Fruit fly (Drosophila melanogaster) whole organism, embryonic: ENCODE data around the gene term.
A peak's percentile ranks its signal among the peaks of the same experiment; 100 is the strongest.

ENCODE experiments used
- Atf6 ChIP-seq: fragments of 200-800 bp; sonication (Bioruptor generic); IDR thresholded peaks from 2 replicates; pipeline ENCODE4 v1.3.6; 2022; ENCODE audit warnings: missing biosample characterization, missing genetic modification characterization
- BtbVII ChIP-seq: fragments of 200-800 bp; sonication (Bioruptor generic); optimal IDR thresholded peaks from 3 replicates; lab custom pipeline; 2017; ENCODE audit warnings: missing biosample characterization, mild to moderate bottlenecking, missing genetic modification characterization
- CG10267 ChIP-seq: fragments of 200-800 bp; sonication (Bioruptor generic); optimal IDR thresholded peaks from 2 replicates; lab custom pipeline; 2018; ENCODE audit warnings: missing biosample characterization, mild to moderate bottlenecking, missing genetic modification characterization, moderate library complexity
- CG10431 ChIP-seq: fragments of 200-800 bp; sonication (Bioruptor generic); optimal IDR thresholded peaks from 3 replicates; lab custom pipeline; 2018; ENCODE audit warnings: missing biosample characterization, mild to moderate bottlenecking, missing genetic modification characterization
- CG10654 ChIP-seq: fragments of 200-800 bp; sonication (Bioruptor generic); optimal IDR thresholded peaks from 2 replicates; lab custom pipeline; 2016; ENCODE audit warnings: missing biosample characterization, missing genetic modification characterization
- CG11504 ChIP-seq: fragments of 200-800 bp; sonication (Bioruptor generic); optimal IDR thresholded peaks from 3 replicates; lab custom pipeline; 2019; ENCODE audit warnings: missing biosample characterization, mild to moderate bottlenecking, missing genetic modification characterization, moderate library complexity
- CG12155 ChIP-seq: fragments of 200-800 bp; sonication (Bioruptor generic); optimal IDR thresholded peaks from 3 replicates; lab custom pipeline; 2016; ENCODE audit warnings: missing biosample characterization, missing genetic modification characterization
- CG12219 ChIP-seq: fragments of 200-800 bp; sonication (Bioruptor generic); optimal IDR thresholded peaks from 3 replicates; lab custom pipeline; 2018; ENCODE audit warnings: missing biosample characterization, mild to moderate bottlenecking, missing genetic modification characterization
- CG12299 ChIP-seq: fragments of 200-800 bp; sonication (Bioruptor generic); optimal IDR thresholded peaks from 2 replicates; lab custom pipeline; 2018; ENCODE audit warnings: missing biosample characterization, mild to moderate bottlenecking, missing genetic modification characterization
- CG12744 ChIP-seq: fragments of 200-800 bp; sonication (Bioruptor generic); optimal IDR thresholded peaks from 2 replicates; lab custom pipeline; 2016; ENCODE audit warnings: missing biosample characterization, missing genetic modification characterization
- CG14441 ChIP-seq: fragments of 200-800 bp; sonication (Bioruptor generic); IDR thresholded peaks from 2 replicates; pipeline ENCODE4 v1.3.6; 2022; ENCODE audit warnings: missing biosample characterization, missing genetic modification characterization
- CG1529 ChIP-seq: fragments of 200-800 bp; sonication (Bioruptor generic); optimal IDR thresholded peaks from 3 replicates; lab custom pipeline; 2018; ENCODE audit warnings: missing biosample characterization, missing genetic modification characterization
- CG2116 ChIP-seq: fragments of 200-800 bp; sonication (Bioruptor generic); optimal IDR thresholded peaks from 3 replicates; lab custom pipeline; 2018; ENCODE audit warnings: missing biosample characterization, mild to moderate bottlenecking, missing genetic modification characterization
- CG2875 ChIP-seq: fragments of 200-800 bp; sonication (Bioruptor generic); optimal IDR thresholded peaks from 2 replicates; lab custom pipeline; 2017; ENCODE audit warnings: missing biosample characterization, mild to moderate bottlenecking, missing genetic modification characterization, missing genetic modification reagents
- CG3847 ChIP-seq: fragments of 200-800 bp; sonication (Bioruptor generic); IDR thresholded peaks from 2 replicates; pipeline ENCODE4 v1.3.6; 2022; ENCODE audit warnings: missing biosample characterization, missing genetic modification characterization
- CG3995 ChIP-seq: fragments of 200-800 bp; sonication (Bioruptor generic); optimal IDR thresholded peaks from 3 replicates; lab custom pipeline; 2016; ENCODE audit warnings: missing biosample characterization, missing genetic modification characterization
- CG6791 ChIP-seq: fragments of 200-800 bp; sonication (Bioruptor generic); IDR thresholded peaks from 3 replicates; pipeline ENCODE4 v1.3.6; 2022; ENCODE audit warnings: missing biosample characterization, missing genetic modification characterization; ENCODE audit not compliant: partially characterized antibody
- CG7745 ChIP-seq: fragments of 200-800 bp; sonication (Bioruptor generic); optimal IDR thresholded peaks from 2 replicates; lab custom pipeline; 2018; ENCODE audit warnings: missing biosample characterization, mild to moderate bottlenecking, missing genetic modification characterization, moderate library complexity
- CG8924 ChIP-seq: fragments of 200-800 bp; optimal IDR thresholded peaks from 3 replicates; lab custom pipeline; 2019; ENCODE audit warnings: missing biosample characterization, mild to moderate bottlenecking, missing genetic modification characterization, moderate library complexity
- CG9215 ChIP-seq: fragments of 200-800 bp; sonication (Bioruptor generic); IDR thresholded peaks from 2 replicates; pipeline ENCODE4 v1.3.6; 2022; ENCODE audit warnings: missing biosample characterization, missing genetic modification characterization
- CG9797 ChIP-seq: fragments of 200-800 bp; sonication (Bioruptor generic); optimal IDR thresholded peaks from 3 replicates; lab custom pipeline; 2018; ENCODE audit warnings: missing biosample characterization, mild to moderate bottlenecking, missing genetic modification characterization
- CTCF ChIP-seq: fragments of 200-800 bp; sonication (Bioruptor generic); optimal IDR thresholded peaks from 2 replicates; lab custom pipeline; 2017; ENCODE audit warnings: missing biosample characterization, mild to moderate bottlenecking, missing genetic modification characterization, moderate library complexity
- D ChIP-seq, 2 experiments: fragments of 200-800 bp in 1 of 2; fragments of >200 bp in 1 of 2; sonication (Bioruptor generic) in 1 of 2; optimal IDR thresholded peaks; 2 replicates in 1 of 2; 3 replicates in 1 of 2; lab custom pipeline; 2017; ENCODE audit warnings: mild to moderate bottlenecking in 1 of 2, missing biosample characterization in 1 of 2, missing genetic modification characterization in 1 of 2, missing genetic modification reagents in 1 of 2
- Dp ChIP-seq: fragments of 200-800 bp; sonication (Bioruptor generic); optimal IDR thresholded peaks from 2 replicates; lab custom pipeline; 2018; ENCODE audit warnings: missing biosample characterization, mild to moderate bottlenecking, missing genetic modification characterization, moderate library complexity
- Drgx ChIP-seq: fragments of 200-800 bp; sonication (Bioruptor generic); IDR thresholded peaks from 2 replicates; pipeline ENCODE4 v1.3.6; 2022; ENCODE audit warnings: missing biosample characterization, missing genetic modification characterization
- Fer3 ChIP-seq: fragments of 200-800 bp; sonication (Bioruptor generic); optimal IDR thresholded peaks from 2 replicates; lab custom pipeline; 2018; ENCODE audit warnings: missing biosample characterization, mild to moderate bottlenecking, missing genetic modification characterization, moderate library complexity
- Gug ChIP-seq: fragments of 200-800 bp; sonication (Bioruptor generic); IDR thresholded peaks from 4 replicates; pipeline ENCODE4 v1.3.6; 2022; ENCODE audit warnings: missing biosample characterization, missing genetic modification characterization
- Poxn ChIP-seq: fragments of 200-800 bp; sonication (Bioruptor generic); IDR thresholded peaks from 2 replicates; pipeline ENCODE4 v1.3.6; 2022; ENCODE audit warnings: missing biosample characterization, missing genetic modification characterization
- Rfx ChIP-seq: fragments of 200-800 bp; sonication (Bioruptor generic); IDR thresholded peaks from 2 replicates; pipeline ENCODE4 v1.3.6; 2022; ENCODE audit warnings: missing biosample characterization, missing genetic modification characterization
- Stat92E ChIP-seq, 3 experiments: fragments of >200 bp in 2 of 3; fragments of 200-800 bp in 1 of 3; sonication (Bioruptor generic) in 1 of 3; optimal IDR thresholded peaks; 2 replicates each; lab custom pipeline; 2017 to 2019; ENCODE audit warnings: missing biosample characterization in 3 of 3, missing genetic modification characterization in 3 of 3, mild to moderate bottlenecking in 1 of 3, moderate library complexity in 1 of 3
- TFAM ChIP-seq: fragments of 200-800 bp; sonication (Bioruptor generic); optimal IDR thresholded peaks from 2 replicates; lab custom pipeline; 2017; ENCODE audit warnings: missing biosample characterization, missing genetic modification characterization, inconsistent platforms
- Tbp ChIP-seq: fragments of >200 bp; optimal IDR thresholded peaks from 2 replicates; lab custom pipeline; 2018; ENCODE audit warnings: missing biosample characterization, missing genetic modification characterization
- al ChIP-seq: fragments of 200-800 bp; sonication (Bioruptor generic); IDR thresholded peaks from 2 replicates; pipeline ENCODE4 v1.3.6; 2022; ENCODE audit warnings: missing biosample characterization, missing genetic modification characterization
- br ChIP-seq: fragments of >200 bp; optimal IDR thresholded peaks from 2 replicates; lab custom pipeline; 2017
- btn ChIP-seq: fragments of 200-800 bp; sonication (Bioruptor generic); optimal IDR thresholded peaks from 2 replicates; lab custom pipeline; 2016; ENCODE audit warnings: missing biosample characterization, missing genetic modification characterization
- chif ChIP-seq, 2 experiments: fragments of 200-800 bp; sonication (Bioruptor generic); optimal IDR thresholded peaks; 3 replicates each; lab custom pipeline; 2016; ENCODE audit warnings: missing biosample characterization in 2 of 2, missing genetic modification characterization in 2 of 2
- ci ChIP-seq: fragments of 200-800 bp; sonication (Bioruptor generic); IDR thresholded peaks from 3 replicates; pipeline ENCODE4 v1.3.6; 2022; ENCODE audit warnings: missing biosample characterization, missing genetic modification characterization
- danr ChIP-seq: fragments of 200-800 bp; sonication (Bioruptor generic); IDR thresholded peaks from 2 replicates; pipeline ENCODE4 v1.3.6; 2022; ENCODE audit warnings: missing biosample characterization, missing genetic modification characterization
- fd64A ChIP-seq: fragments of 200-800 bp; sonication (Bioruptor generic); optimal IDR thresholded peaks from 3 replicates; lab custom pipeline; 2018; ENCODE audit warnings: missing biosample characterization, mild to moderate bottlenecking, missing genetic modification characterization
- fru ChIP-seq: fragments of >200 bp; optimal IDR thresholded peaks from 2 replicates; lab custom pipeline; 2017
- jigr1 ChIP-seq: fragments of 200-800 bp; sonication (Bioruptor generic); IDR thresholded peaks from 3 replicates; pipeline ENCODE4 v1.3.6; 2022; ENCODE audit warnings: missing biosample characterization, missing genetic modification characterization
- kah ChIP-seq: fragments of 200-800 bp; sonication (Bioruptor generic); optimal IDR thresholded peaks from 2 replicates; lab custom pipeline; 2018; ENCODE audit warnings: missing biosample characterization, mild to moderate bottlenecking, missing genetic modification characterization
- lilli ChIP-seq: fragments of 200-800 bp; sonication (Bioruptor generic); optimal IDR thresholded peaks from 3 replicates; lab custom pipeline; 2016; ENCODE audit warnings: missing biosample characterization, missing genetic modification characterization
- odd ChIP-seq: fragments of 200-800 bp; sonication (Bioruptor generic); optimal IDR thresholded peaks from 2 replicates; lab custom pipeline; 2017; ENCODE audit warnings: missing biosample characterization, mild to moderate bottlenecking, missing genetic modification characterization
- pum ChIP-seq: fragments of 200-800 bp; sonication (Bioruptor generic); optimal IDR thresholded peaks from 2 replicates; lab custom pipeline; 2016; ENCODE audit warnings: missing biosample characterization, missing genetic modification characterization
- repo ChIP-seq: fragments of 200-800 bp; sonication (Bioruptor generic); optimal IDR thresholded peaks from 2 replicates; lab custom pipeline; 2016; ENCODE audit warnings: missing biosample characterization, missing genetic modification characterization
- sima ChIP-seq: fragments of 200-800 bp; sonication (Bioruptor generic); optimal IDR thresholded peaks from 2 replicates; lab custom pipeline; 2016; ENCODE audit warnings: missing biosample characterization, missing genetic modification characterization
- slp2 ChIP-seq: fragments of 200-800 bp; sonication (Bioruptor generic); optimal IDR thresholded peaks from 2 replicates; lab custom pipeline; 2016; ENCODE audit warnings: missing biosample characterization, missing genetic modification characterization
- sna ChIP-seq: fragments of 200-800 bp; sonication (Bioruptor generic); IDR thresholded peaks from 2 replicates; pipeline ENCODE4 v1.3.6; 2022; ENCODE audit warnings: missing biosample characterization, missing genetic modification characterization; ENCODE audit not compliant: partially characterized antibody
- sqz ChIP-seq: fragments of 200-800 bp; sonication (Bioruptor generic); optimal IDR thresholded peaks from 3 replicates; lab custom pipeline; 2018; ENCODE audit warnings: missing biosample characterization, mild to moderate bottlenecking, missing genetic modification characterization
- tio ChIP-seq: fragments of 200-800 bp; sonication (Bioruptor generic); optimal IDR thresholded peaks from 2 replicates; lab custom pipeline; 2017; ENCODE audit warnings: missing biosample characterization, missing genetic modification characterization, inconsistent platforms

The term gene

DNA sequence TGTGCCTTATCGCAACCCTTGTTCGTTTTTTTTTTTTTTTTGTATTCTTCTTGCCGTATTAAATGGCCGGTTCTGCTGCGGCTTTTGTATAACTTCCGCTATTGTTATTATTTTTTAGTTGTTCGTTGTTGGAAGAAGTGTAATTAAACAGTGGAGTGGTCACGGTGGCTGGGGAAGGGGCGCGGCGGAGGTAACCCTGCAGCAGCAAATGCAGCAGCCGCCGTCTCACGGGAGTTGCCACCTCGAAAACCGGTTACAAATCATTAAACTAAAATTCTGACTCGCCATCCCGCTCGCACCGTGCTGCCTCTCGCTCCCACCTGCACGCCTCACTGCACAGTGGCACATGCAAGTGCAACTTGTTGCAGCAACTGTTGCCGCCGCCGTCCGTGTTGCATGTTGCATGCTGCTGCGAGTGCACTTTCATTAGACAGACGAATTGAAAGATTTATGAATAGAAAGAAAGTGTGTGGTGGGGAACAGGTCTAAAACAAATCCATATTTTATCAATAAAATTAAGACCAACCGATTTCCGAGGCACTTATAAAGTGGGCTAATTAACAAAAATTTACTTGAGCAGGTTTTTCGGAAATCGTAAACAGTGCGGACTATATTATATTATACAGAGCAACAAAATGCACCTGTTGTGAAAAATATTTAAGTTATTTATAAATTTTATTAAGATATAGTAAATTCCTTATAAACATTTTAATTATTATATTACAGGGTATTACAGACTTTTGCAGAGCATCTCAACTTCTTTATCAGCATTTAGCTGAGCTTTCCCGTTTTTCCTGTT, 34.3 kb upstream of the term start (continued):
- TF ChIP-seq Gug (GFP tag; lab: Robert Waterston, UW), result no peak
- TF ChIP-seq CG3847, result no peak
- TF ChIP-seq CG1529 (GFP tag; lab: Kevin White, UChicago), result no peak
- TF ChIP-seq D (optimal IDR thresholded peaks at IDR 0.05; lab: Kevin White, UChicago), result no peak
- no peak for TF ChIP-seq D (GFP tag; optimal IDR thresholded peaks at IDR 0.05; lab: Kevin White, UChicago)
- TF ChIP-seq CG9215 (GFP tag; lab: Robert Waterston, UW), result no peak
- no peak for TF ChIP-seq CG7745 (tag; lab: Kevin White, UChicago)
- TF ChIP-seq CG9797 (GFP tag; lab: Kevin White, UChicago), result no peak
- no peak for TF ChIP-seq Rfx
- no peak for TF ChIP-seq br (lab: Kevin White, UChicago)
- 0 out of 2 replicates have a peak, but pooled peaks have one; percentile 12 for TF ChIP-seq CG14441 (GFP tag; lab: Robert Waterston, UW)
- no peak for TF ChIP-seq chif (GFP tag; optimal IDR thresholded peaks at IDR 0.05; lab: Kevin White, UChicago)
- no peak for TF ChIP-seq slp2 (GFP tag; lab: Kevin White, UChicago)
- TF ChIP-seq danr, result no peak
- no peak for TF ChIP-seq lilli (GFP tag; lab: Kevin White, UChicago)
- no peak for TF ChIP-seq Atf6 (GFP tag; lab: Robert Waterston, UW)
- TF ChIP-seq Tbp (GFP tag; lab: Kevin White, UChicago), result no peak
- TF ChIP-seq CG6791 (GFP tag; lab: Robert Waterston, UW), result peak; percentile 12; the same call in 1 of the 3 replicates
- TF ChIP-seq sqz (GFP tag; lab: Kevin White, UChicago), result peak; percentile 64
- TF ChIP-seq Dp (GFP tag; lab: Kevin White, UChicago), result no peak
- TF ChIP-seq Poxn (GFP tag; lab: Robert Waterston, UW), result no peak
- no peak for TF ChIP-seq CG12155 (GFP tag; lab: Kevin White, UChicago)
- TF ChIP-seq fru (lab: Kevin White, UChicago), result no peak
- no peak for TF ChIP-seq TFAM
- TF ChIP-seq al (GFP tag; lab: Robert Waterston, UW), result no peak
- TF ChIP-seq CG10431 (GFP tag; lab: Kevin White, UChicago), result no peak
- no peak for TF ChIP-seq CG2875
- no peak for TF ChIP-seq CG10654 (GFP tag; lab: Kevin White, UChicago)
- no peak for TF ChIP-seq CG3995 (GFP tag; lab: Kevin White, UChicago)
- TF ChIP-seq odd (GFP tag; lab: Kevin White, UChicago), result no peak
- TF ChIP-seq CG11504 (tag; lab: Kevin White, UChicago), result peak; percentile 88
- no peak for TF ChIP-seq CTCF (GFP tag; lab: Kevin White, UChicago)
- no peak for TF ChIP-seq ci
- 0 out of 2 replicates have a peak, but pooled peaks have one; percentile 39 for TF ChIP-seq sna (GFP tag; lab: Robert Waterston, UW)
- no peak for TF ChIP-seq pum (GFP tag; lab: Kevin White, UChicago)
- TF ChIP-seq CG12744 (GFP tag; lab: Kevin White, UChicago), result no peak
- TF ChIP-seq CG10267, result no peak
- TF ChIP-seq Drgx (GFP tag; lab: Robert Waterston, UW), result no peak
- TF ChIP-seq CG8924 (tag; lab: Kevin White, UChicago), result peak; percentile 31
- no peak for TF ChIP-seq sima (GFP tag; lab: Kevin White, UChicago)
- TF ChIP-seq BtbVII, result no peak
- TF ChIP-seq jigr1, result no peak
- TF ChIP-seq fd64A (GFP tag; lab: Kevin White, UChicago), result no peak
- TF ChIP-seq kah (GFP tag; lab: Kevin White, UChicago), result peak; percentile 36
- no peak for TF ChIP-seq CG12299 (tag; lab: Kevin White, UChicago)
- TF ChIP-seq repo (GFP tag; lab: Kevin White, UChicago), result no peak
- TF ChIP-seq tio, result no peak
- TF ChIP-seq CG2116 (GFP tag; lab: Kevin White, UChicago), result no peak
- no peak for TF ChIP-seq CG12219
- TF ChIP-seq btn (GFP tag; lab: Kevin White, UChicago), result no peak
- TF ChIP-seq Fer3 (tag; lab: Kevin White, UChicago), result no peak
- TF ChIP-seq Stat92E (GFP tag; optimal IDR thresholded peaks at IDR 0.05; lab: Kevin White, UChicago), result no peak
